Worm (Caenorhabditis elegans) whole organism, L3 larva: ENCODE measurements around the gene alg-3.
A peak's percentile ranks its signal among the peaks of the same experiment; 100 is the strongest.

Source experiments
- ama-1 ChIP-seq: fragments of 150-350 bp; optimal IDR thresholded peaks from 2 replicates; lab custom pipeline; 2018
- ceh-16 ChIP-seq: sonication (generic microtip); optimal IDR thresholded peaks from 2 replicates; lab custom pipeline; 2017; ENCODE audit warnings: missing biosample characterization, missing genetic modification characterization
- ceh-82 ChIP-seq: fragments of 150-350 bp; optimal IDR thresholded peaks from 2 replicates; lab custom pipeline; 2014; ENCODE audit warnings: missing biosample characterization, missing genetic modification characterization
- ceh-9 ChIP-seq: sonication (generic microtip); optimal IDR thresholded peaks from 2 replicates; lab custom pipeline; 2018; ENCODE audit warnings: missing biosample characterization, missing genetic modification characterization
- daf-12 ChIP-seq: fragments of 150-350 bp; optimal IDR thresholded peaks from 2 replicates; lab custom pipeline; 2014; ENCODE audit warnings: missing biosample characterization, missing genetic modification reagents, missing genetic modification characterization
- egl-27 ChIP-seq: sonication (generic microtip); optimal IDR thresholded peaks from 4 replicates; lab custom pipeline; 2017; ENCODE audit warnings: missing biosample characterization, missing genetic modification reagents, missing genetic modification characterization
- egl-5 ChIP-seq: fragments of 150-350 bp; optimal IDR thresholded peaks from 2 replicates; lab custom pipeline; 2017; ENCODE audit warnings: missing biosample characterization, missing genetic modification reagents, missing genetic modification characterization, inconsistent platforms
- elt-1 ChIP-seq: fragments of 150-350 bp; optimal IDR thresholded peaks from 2 replicates; lab custom pipeline; 2014; ENCODE audit warnings: missing biosample characterization, missing genetic modification characterization
- elt-2 ChIP-seq: sonication (generic microtip); optimal IDR thresholded peaks from 2 replicates; lab custom pipeline; 2016; ENCODE audit warnings: missing genetic modification reagents, mild to moderate bottlenecking, missing genetic modification characterization, missing compliant biosample characterization
- elt-3 ChIP-seq, 3 experiments: fragments of 150-350 bp in 1 of 3; sonication (generic microtip) in 2 of 3; optimal IDR thresholded peaks; 2 replicates in 2 of 3; 4 replicates in 1 of 3; lab custom pipeline; 2014 to 2017; ENCODE audit warnings: missing biosample characterization in 3 of 3, missing genetic modification characterization in 3 of 3
- fos-1 ChIP-seq: fragments of 150-350 bp; optimal IDR thresholded peaks from 2 replicates; lab custom pipeline; 2014; ENCODE audit warnings: missing biosample characterization, missing genetic modification characterization
- jun-1 ChIP-seq: fragments of 150-350 bp; optimal IDR thresholded peaks from 2 replicates; lab custom pipeline; 2014; ENCODE audit warnings: missing biosample characterization, missing genetic modification reagents, missing genetic modification characterization
- lin-15B ChIP-seq: fragments of 150-350 bp; optimal IDR thresholded peaks from 2 replicates; lab custom pipeline; 2014; ENCODE audit warnings: missing biosample characterization, missing genetic modification characterization
- lin-39 ChIP-seq: fragments of 150-350 bp; optimal IDR thresholded peaks from 2 replicates; lab custom pipeline; 2018; ENCODE audit warnings: missing biosample characterization, missing genetic modification reagents, missing genetic modification characterization
- lsy-12 ChIP-seq: sonication (generic microtip); optimal IDR thresholded peaks from 2 replicates; lab custom pipeline; 2016; ENCODE audit warnings: mild to moderate bottlenecking, missing genetic modification characterization, missing compliant biosample characterization
- mdl-1 ChIP-seq: fragments of 150-350 bp; optimal IDR thresholded peaks from 2 replicates; lab custom pipeline; 2014; ENCODE audit warnings: missing biosample characterization, missing genetic modification characterization
- mml-1 ChIP-seq: fragments of 150-350 bp; sonication (generic microtip); optimal IDR thresholded peaks from 3 replicates; lab custom pipeline; 2014; ENCODE audit warnings: missing biosample characterization, missing genetic modification characterization
- nfya-1 ChIP-seq: sonication (generic microtip); optimal IDR thresholded peaks from 2 replicates; lab custom pipeline; 2017; ENCODE audit warnings: missing genetic modification characterization, mild to moderate bottlenecking, missing compliant biosample characterization, antibody characterized with exemption, moderate library complexity; ENCODE audit not compliant: insufficient read depth
- nhr-11 ChIP-seq: fragments of 150-350 bp; optimal IDR thresholded peaks from 2 replicates; lab custom pipeline; 2014; ENCODE audit warnings: missing biosample characterization, missing genetic modification characterization
- nhr-12 ChIP-seq: fragments of 150-350 bp; optimal IDR thresholded peaks from 2 replicates; lab custom pipeline; 2014; ENCODE audit warnings: missing biosample characterization, missing genetic modification characterization
- nhr-237 ChIP-seq: fragments of 150-350 bp; optimal IDR thresholded peaks from 2 replicates; lab custom pipeline; 2014; ENCODE audit warnings: missing biosample characterization, missing genetic modification characterization
- nhr-25 ChIP-seq: sonication (generic microtip); optimal IDR thresholded peaks from 2 replicates; lab custom pipeline; 2017; ENCODE audit warnings: missing biosample characterization, missing genetic modification characterization
- nhr-28 ChIP-seq: fragments of 150-350 bp; optimal IDR thresholded peaks from 2 replicates; lab custom pipeline; 2014; ENCODE audit warnings: missing biosample characterization, missing genetic modification characterization
- nhr-43 ChIP-seq: sonication (generic microtip); optimal IDR thresholded peaks from 2 replicates; lab custom pipeline; 2016; ENCODE audit warnings: mild to moderate bottlenecking, missing genetic modification characterization, missing compliant biosample characterization; ENCODE audit not compliant: poor library complexity, severe bottlenecking
- nhr-76 ChIP-seq: fragments of 150-350 bp; sonication (generic microtip); optimal IDR thresholded peaks from 5 replicates; lab custom pipeline; 2014; ENCODE audit warnings: missing biosample characterization, missing genetic modification characterization
- pqm-1 ChIP-seq: fragments of 150-350 bp; optimal IDR thresholded peaks from 2 replicates; lab custom pipeline; 2017; ENCODE audit warnings: missing biosample characterization, missing genetic modification characterization, inconsistent platforms
- sea-2 ChIP-seq: fragments of 150-350 bp; sonication (generic microtip); optimal IDR thresholded peaks from 4 replicates; lab custom pipeline; 2014; ENCODE audit warnings: missing biosample characterization, missing genetic modification reagents, missing genetic modification characterization
- skn-1 ChIP-seq: fragments of 150-350 bp; optimal IDR thresholded peaks from 2 replicates; lab custom pipeline; 2014; ENCODE audit warnings: missing biosample characterization, missing genetic modification characterization
- tbx-2 ChIP-seq: sonication (generic microtip); optimal IDR thresholded peaks from 2 replicates; lab custom pipeline; 2016; ENCODE audit warnings: mild to moderate bottlenecking, missing genetic modification characterization, missing compliant biosample characterization
- unc-39 ChIP-seq: sonication (generic microtip); optimal IDR thresholded peaks from 4 replicates; lab custom pipeline; 2017; ENCODE audit warnings: missing biosample characterization, missing genetic modification characterization
- zag-1 ChIP-seq: fragments of 150-350 bp; optimal IDR thresholded peaks from 2 replicates; lab custom pipeline; 2014; ENCODE audit warnings: missing biosample characterization, missing genetic modification characterization
- ztf-11 ChIP-seq: fragments of 150-350 bp; optimal IDR thresholded peaks from 2 replicates; lab custom pipeline; 2014; ENCODE audit warnings: missing biosample characterization, missing genetic modification characterization
- ztf-4 ChIP-seq: fragments of 150-350 bp; optimal IDR thresholded peaks from 2 replicates; lab custom pipeline; 2014; ENCODE audit warnings: missing biosample characterization, missing genetic modification characterization

alg-3 gene

DNA sequence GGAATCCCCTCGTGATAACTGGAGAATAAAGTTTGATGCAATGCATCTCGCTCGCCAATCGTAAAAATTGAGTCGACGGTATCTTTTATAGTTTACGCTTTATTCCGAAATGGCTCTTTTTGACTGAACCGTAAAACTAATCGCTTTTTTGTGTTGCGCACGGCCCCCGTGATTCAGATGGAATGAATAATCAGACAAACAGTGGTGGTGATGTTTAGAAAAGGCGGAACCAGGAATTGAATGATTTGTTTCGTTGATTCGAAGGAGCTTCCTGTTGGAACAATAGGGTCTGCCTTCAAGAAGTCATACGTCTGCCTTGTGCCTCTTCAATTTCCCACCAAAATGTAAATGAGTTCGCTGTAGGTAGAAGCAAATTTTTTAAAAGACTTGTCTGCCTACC is 50.3 kb downstream of the alg-3 start, which contains the start of gene scl-18:
Gene scl-18, minus strand, starts transcription at position 101 of the 400 bp plus-strand sequence.
- TF ChIP-seq nhr-43 (tag; lab: Kevin White, UChicago) (no peak), unc-39 (tag; lab: Kevin White, UChicago) (no peak), ceh-16 (tag; lab: Kevin White, UChicago) (no peak), ceh-9 (no peak), lin-39 (tag; lab: Kevin White, UChicago) (no peak), ztf-11 (tag; lab: Kevin White, UChicago) (no peak), egl-27 (no peak), nhr-237 (no peak), egl-5 (tag; lab: Kevin White, UChicago) (no peak), fos-1 (tag; lab: Kevin White, UChicago) (no peak), elt-2 (tag; lab: Kevin White, UChicago) (no peak), mdl-1 (no peak), nfya-1 (tag; lab: Kevin White, UChicago) (no peak), nhr-76 (tag; lab: Kevin White, UChicago) (no peak), daf-12 (tag; lab: Kevin White, UChicago) (no peak), nhr-11 (tag; lab: Kevin White, UChicago) (no peak), nhr-12 (tag; lab: Kevin White, UChicago) (no peak)

DNA sequence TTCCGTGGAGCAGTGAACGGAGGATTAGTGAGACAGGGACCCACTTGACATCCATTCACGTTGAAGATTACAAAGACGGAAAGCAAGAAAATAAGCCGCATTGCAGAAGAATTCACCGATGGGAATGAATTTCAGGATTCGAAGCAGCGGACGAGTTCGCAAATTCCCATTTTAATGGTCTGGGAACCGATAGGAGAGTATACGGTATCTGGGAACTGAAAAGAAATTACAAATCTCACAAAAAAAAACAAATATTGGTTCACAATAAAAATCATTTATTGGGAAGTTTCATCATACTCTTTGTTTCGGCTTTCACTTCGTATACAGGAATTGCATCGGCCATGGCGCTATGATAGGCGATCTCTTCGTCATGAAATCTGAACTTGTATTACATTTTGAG is 51.0 kb downstream of the alg-3 start, which contains the start of gene T12A7.10:
Gene T12A7.10, minus strand, starts transcription at position 101 of the 400 bp plus-strand sequence.
- TF ChIP-seq tbx-2 (tag; lab: Kevin White, UChicago) (no peak), lsy-12 (no peak), skn-1 (tag; lab: Kevin White, UChicago) (no peak), ztf-4 (tag; lab: Kevin White, UChicago) (no peak), elt-1 (tag; lab: Kevin White, UChicago) (no peak), ama-1 (no peak), jun-1 (tag; lab: Kevin White, UChicago) (no peak), lin-15B (no peak), nfya-1 (tag; lab: Kevin White, UChicago) (no peak), nhr-76 (tag; lab: Kevin White, UChicago) (no peak), sea-2 (GFP tag; lab: Kevin White, UChicago) (no peak), mml-1 (tag; lab: Kevin White, UChicago) (no peak), mdl-1 (no peak), lin-39 (tag; lab: Kevin White, UChicago) (no peak), egl-27 (no peak), ceh-82 (tag; lab: Kevin White, UChicago) (no peak), zag-1 (tag; lab: Kevin White, UChicago) (no peak), nhr-12 (tag; lab: Kevin White, UChicago) (no peak)

ce11 chrIV:11755907-11756306 is 51.9 kb downstream of the alg-3 start, which contains the start of gene T12A7.9:
T12A7.9 (minus strand) TSS chrIV:11756007.
- TF ChIP-seq nhr-25 (tag; lab: Kevin White, UChicago) (no peak), nhr-43 (tag; lab: Kevin White, UChicago) (no peak), nhr-28 (tag; lab: Kevin White, UChicago) (no peak), lin-15B (no peak), nhr-237 (no peak), nhr-11 (tag; lab: Kevin White, UChicago) (no peak), elt-2 (tag; lab: Kevin White, UChicago) (peak; percentile 26), elt-3 (tag; optimal IDR thresholded peaks at IDR 0.05; lab: Kevin White, UChicago) (no peak), pqm-1 (tag; lab: Kevin White, UChicago) (no peak)
